Fruit fly (Drosophila melanogaster): ENCODE data around the gene CG7987.

- TF ChIP-seq CG8478 (optimal IDR thresholded peaks at IDR 0.05) = no peak
- TF ChIP-seq CTCF (optimal IDR thresholded peaks at IDR 0.05) = no peak
These were observed 18.0 kb downstream of the CG7987 start, which contains the start of gene Pde6 for dm6 chr3R:14557480-14558354.

Data from S2 (cell line).